Fruit fly (Drosophila melanogaster) whole organism, embryonic: Measurements from ENCODE around the gene vir-1.

Experiments used
- BEAF-32 ChIP-seq: fragments of 200-800 bp; sonication (Bioruptor generic); optimal IDR thresholded peaks from 3 replicates; lab custom pipeline; 2017; ENCODE audit warnings: missing biosample characterization, missing genetic modification characterization, mild to moderate bottlenecking, moderate library complexity, missing genetic modification reagents
- CG11504 ChIP-seq: fragments of 200-800 bp; sonication (Bioruptor generic); optimal IDR thresholded peaks from 3 replicates; lab custom pipeline; 2019; ENCODE audit warnings: missing biosample characterization, mild to moderate bottlenecking, missing genetic modification characterization, moderate library complexity
- CG12155 ChIP-seq: fragments of 200-800 bp; sonication (Bioruptor generic); optimal IDR thresholded peaks from 3 replicates; lab custom pipeline; 2016; ENCODE audit warnings: missing biosample characterization, missing genetic modification characterization
- CG1233 ChIP-seq: fragments of 200-800 bp; sonication (Bioruptor generic); optimal IDR thresholded peaks from 4 replicates; lab custom pipeline; 2018; ENCODE audit warnings: missing biosample characterization, mild to moderate bottlenecking, missing genetic modification characterization
- CG12659 ChIP-seq: fragments of 200-800 bp; sonication (Bioruptor generic); optimal IDR thresholded peaks from 3 replicates; lab custom pipeline; 2017; ENCODE audit warnings: mild to moderate bottlenecking, missing biosample characterization, missing genetic modification reagents, missing genetic modification characterization
- CG14965 ChIP-seq: fragments of 200-800 bp; sonication (Bioruptor generic); optimal IDR thresholded peaks from 2 replicates; lab custom pipeline; 2016; ENCODE audit warnings: missing biosample characterization, missing genetic modification characterization, borderline replicate concordance
- CG1529 ChIP-seq: fragments of 200-800 bp; sonication (Bioruptor generic); optimal IDR thresholded peaks from 3 replicates; lab custom pipeline; 2018; ENCODE audit warnings: missing biosample characterization, missing genetic modification characterization
- CG15479 ChIP-seq: fragments of 200-800 bp; sonication (Bioruptor generic); optimal IDR thresholded peaks from 3 replicates; lab custom pipeline; 2019; ENCODE audit warnings: missing biosample characterization, mild to moderate bottlenecking, missing genetic modification characterization, moderate library complexity
- CG1603 ChIP-seq: fragments of 200-800 bp; sonication (Bioruptor generic); optimal IDR thresholded peaks from 2 replicates; lab custom pipeline; 2019; ENCODE audit warnings: missing biosample characterization, mild to moderate bottlenecking, missing genetic modification characterization, moderate library complexity
- CG1792 ChIP-seq: fragments of 200-800 bp; sonication (Bioruptor generic); optimal IDR thresholded peaks from 2 replicates; lab custom pipeline; 2016; ENCODE audit warnings: missing biosample characterization, missing genetic modification characterization
- CG33557 ChIP-seq: fragments of 200-800 bp; sonication (Bioruptor generic); optimal IDR thresholded peaks from 2 replicates; lab custom pipeline; 2019; ENCODE audit warnings: missing biosample characterization, mild to moderate bottlenecking, missing genetic modification characterization, moderate library complexity
- CG34224 ChIP-seq: fragments of 200-800 bp; sonication (Bioruptor generic); IDR thresholded peaks from 3 replicates; pipeline ENCODE4 v1.3.6; 2022; ENCODE audit warnings: missing biosample characterization, missing genetic modification characterization; ENCODE audit not compliant: partially characterized antibody
- CG42726 ChIP-seq: fragments of 200-800 bp; sonication (Bioruptor generic); IDR thresholded peaks from 2 replicates; pipeline ENCODE4 v1.3.6; 2022; ENCODE audit warnings: missing biosample characterization, missing genetic modification characterization; ENCODE audit not compliant: partially characterized antibody
- CG43689 ChIP-seq: fragments of 200-800 bp; sonication (Bioruptor generic); IDR thresholded peaks from 2 replicates; pipeline ENCODE4 v1.3.6; 2022; ENCODE audit warnings: missing biosample characterization, missing genetic modification characterization
- CG8089 ChIP-seq: fragments of 200-800 bp; sonication (Bioruptor generic); optimal IDR thresholded peaks from 3 replicates; lab custom pipeline; 2016; ENCODE audit warnings: missing biosample characterization, missing genetic modification characterization
- CG8281 ChIP-seq: fragments of 200-800 bp; sonication (Bioruptor generic); optimal IDR thresholded peaks from 2 replicates; lab custom pipeline; 2018; ENCODE audit warnings: missing biosample characterization, mild to moderate bottlenecking, missing genetic modification characterization, moderate library complexity
- CG8388 ChIP-seq: fragments of 200-800 bp; sonication (Bioruptor generic); optimal IDR thresholded peaks from 2 replicates; lab custom pipeline; 2019; ENCODE audit warnings: missing biosample characterization, mild to moderate bottlenecking, missing genetic modification characterization, moderate library complexity
- CG8944 ChIP-seq: fragments of 200-800 bp; sonication (Bioruptor generic); optimal IDR thresholded peaks from 3 replicates; lab custom pipeline; 2016; ENCODE audit warnings: missing biosample characterization, missing genetic modification characterization
- CG9727 ChIP-seq: fragments of 200-800 bp; sonication (Bioruptor generic); optimal IDR thresholded peaks from 3 replicates; lab custom pipeline; 2017; ENCODE audit warnings: missing biosample characterization, mild to moderate bottlenecking, missing genetic modification characterization
- CG9817 ChIP-seq: fragments of 200-800 bp; sonication (Bioruptor generic); optimal IDR thresholded peaks from 2 replicates; lab custom pipeline; 2018; ENCODE audit warnings: missing biosample characterization, mild to moderate bottlenecking, missing genetic modification characterization, moderate library complexity
- Camta ChIP-seq: fragments of 200-800 bp; sonication (Bioruptor generic); optimal IDR thresholded peaks from 2 replicates; lab custom pipeline; 2016; ENCODE audit warnings: missing biosample characterization, missing genetic modification characterization
- CkIIα-i1 ChIP-seq: fragments of 200-800 bp; sonication (Bioruptor generic); IDR thresholded peaks from 2 replicates; pipeline ENCODE4 v1.3.6; 2022; ENCODE audit warnings: missing biosample characterization, missing genetic modification characterization
- CrebB ChIP-seq: fragments of 200-800 bp; sonication (Bioruptor generic); optimal IDR thresholded peaks from 3 replicates; lab custom pipeline; 2018; ENCODE audit warnings: missing biosample characterization, mild to moderate bottlenecking, missing genetic modification characterization
- Dfd ChIP-seq, 2 experiments: fragments of >200 bp; optimal IDR thresholded peaks; 2 replicates each; lab custom pipeline; 2017; ENCODE audit warnings: missing biosample characterization in 2 of 2, missing genetic modification characterization in 2 of 2
- E2f1 ChIP-seq: fragments of 200-800 bp; sonication (Bioruptor generic); IDR thresholded peaks from 2 replicates; pipeline ENCODE4 v1.3.6; 2022; ENCODE audit warnings: missing biosample characterization, missing genetic modification characterization
- Jarid2 ChIP-seq: fragments of 200-800 bp; sonication (Bioruptor generic); optimal IDR thresholded peaks from 3 replicates; lab custom pipeline; 2017; ENCODE audit warnings: mild to moderate bottlenecking, missing biosample characterization, missing genetic modification reagents, missing genetic modification characterization
- Lim3 ChIP-seq: fragments of 200-800 bp; sonication (Bioruptor generic); IDR thresholded peaks from 2 replicates; pipeline ENCODE4 v1.3.6; 2022; ENCODE audit warnings: missing biosample characterization, missing genetic modification characterization
- Mrtf ChIP-seq: fragments of 200-800 bp; sonication (Bioruptor generic); IDR thresholded peaks from 3 replicates; pipeline ENCODE4 v1.3.6; 2022; ENCODE audit warnings: missing biosample characterization, missing genetic modification characterization
- Nf-YA ChIP-seq: fragments of 200-800 bp; sonication (Bioruptor generic); IDR thresholded peaks from 2 replicates; pipeline ENCODE4 v1.3.6; 2022; ENCODE audit warnings: missing biosample characterization, missing genetic modification characterization
- Sin3A ChIP-seq: fragments of >200 bp; optimal IDR thresholded peaks from 2 replicates; lab custom pipeline; 2018
- Spps ChIP-seq: fragments of 200-800 bp; sonication (Bioruptor generic); optimal IDR thresholded peaks from 2 replicates; lab custom pipeline; 2018; ENCODE audit warnings: missing biosample characterization, mild to moderate bottlenecking, missing genetic modification characterization
- Sry-β ChIP-seq: fragments of 200-800 bp; sonication (Bioruptor generic); optimal IDR thresholded peaks from 2 replicates; lab custom pipeline; 2018; ENCODE audit warnings: missing biosample characterization, mild to moderate bottlenecking, missing genetic modification characterization, moderate library complexity
- Xbp1 ChIP-seq: fragments of 200-800 bp; sonication (Bioruptor generic); optimal IDR thresholded peaks from 3 replicates; lab custom pipeline; 2016; ENCODE audit warnings: missing biosample characterization, mild to moderate bottlenecking, missing genetic modification characterization
- al ChIP-seq: fragments of 200-800 bp; sonication (Bioruptor generic); IDR thresholded peaks from 2 replicates; pipeline ENCODE4 v1.3.6; 2022; ENCODE audit warnings: missing biosample characterization, missing genetic modification characterization
- ap ChIP-seq: fragments of 200-800 bp; sonication (Bioruptor generic); IDR thresholded peaks from 2 replicates; pipeline ENCODE4 v1.3.6; 2022; ENCODE audit warnings: missing biosample characterization, missing genetic modification characterization
- bbx ChIP-seq: fragments of 200-800 bp; sonication (Bioruptor generic); IDR thresholded peaks from 2 replicates; pipeline ENCODE4 v1.3.6; 2022; ENCODE audit warnings: missing biosample characterization, missing genetic modification characterization; ENCODE audit not compliant: partially characterized antibody
- btn ChIP-seq: fragments of 200-800 bp; sonication (Bioruptor generic); optimal IDR thresholded peaks from 2 replicates; lab custom pipeline; 2016; ENCODE audit warnings: missing biosample characterization, missing genetic modification characterization
- cas ChIP-seq: fragments of 200-800 bp; sonication (Bioruptor generic); IDR thresholded peaks from 2 replicates; pipeline ENCODE4 v1.3.6; 2022; ENCODE audit warnings: missing biosample characterization, missing genetic modification characterization
- chinmo ChIP-seq: fragments of 200-800 bp; sonication (Bioruptor generic); IDR thresholded peaks from 4 replicates; pipeline ENCODE4 v1.3.6; 2022; ENCODE audit warnings: missing biosample characterization, missing genetic modification characterization; ENCODE audit not compliant: partially characterized antibody
- croc ChIP-seq: fragments of 200-800 bp; sonication (Bioruptor generic); conservative IDR thresholded peaks from 3 replicates; pipeline ENCODE4 v1.3.6; 2022; ENCODE audit warnings: missing biosample characterization, missing genetic modification characterization
- fd3F ChIP-seq: fragments of 200-800 bp; sonication (Bioruptor generic); optimal IDR thresholded peaks from 2 replicates; lab custom pipeline; 2018; ENCODE audit warnings: missing biosample characterization, mild to moderate bottlenecking, missing genetic modification characterization, moderate library complexity
- pb ChIP-seq: fragments of 200-800 bp; sonication (Bioruptor generic); optimal IDR thresholded peaks from 3 replicates; lab custom pipeline; 2016; ENCODE audit warnings: missing biosample characterization, missing genetic modification characterization
- pros ChIP-seq: fragments of 200-800 bp; sonication (Bioruptor generic); optimal IDR thresholded peaks from 3 replicates; lab custom pipeline; 2019; ENCODE audit warnings: missing biosample characterization, mild to moderate bottlenecking, missing genetic modification characterization, moderate library complexity
- slp2 ChIP-seq: fragments of 200-800 bp; sonication (Bioruptor generic); optimal IDR thresholded peaks from 2 replicates; lab custom pipeline; 2016; ENCODE audit warnings: missing biosample characterization, missing genetic modification characterization
- sob ChIP-seq: fragments of 200-800 bp; sonication (Bioruptor generic); IDR thresholded peaks from 2 replicates; pipeline ENCODE4 v1.3.6; 2022; ENCODE audit warnings: missing biosample characterization, missing genetic modification characterization
- tin ChIP-seq: fragments of 200-800 bp; sonication (Bioruptor generic); optimal IDR thresholded peaks from 3 replicates; lab custom pipeline; 2016; ENCODE audit warnings: missing biosample characterization, missing genetic modification characterization
- tll ChIP-seq, 2 experiments: fragments of 200-800 bp in 1 of 2; fragments of >200 bp in 1 of 2; sonication (Bioruptor generic) in 1 of 2; optimal IDR thresholded peaks; 2 replicates each; lab custom pipeline; 2017 to 2019; ENCODE audit warnings: missing biosample characterization in 2 of 2, missing genetic modification characterization in 2 of 2, mild to moderate bottlenecking in 1 of 2, moderate library complexity in 1 of 2
- ttk ChIP-seq: fragments of 200-800 bp; sonication (Bioruptor generic); IDR thresholded peaks from 2 replicates; pipeline ENCODE4 v2.1.2; 2022; ENCODE audit warnings: missing biosample characterization, missing genetic modification characterization
- vnd ChIP-seq: fragments of 200-800 bp; sonication (Bioruptor generic); IDR thresholded peaks from 3 replicates; pipeline ENCODE4 v1.3.6; 2022; ENCODE audit warnings: missing biosample characterization, missing genetic modification characterization; ENCODE audit not compliant: partially characterized antibody

vir-1 gene

DNA sequence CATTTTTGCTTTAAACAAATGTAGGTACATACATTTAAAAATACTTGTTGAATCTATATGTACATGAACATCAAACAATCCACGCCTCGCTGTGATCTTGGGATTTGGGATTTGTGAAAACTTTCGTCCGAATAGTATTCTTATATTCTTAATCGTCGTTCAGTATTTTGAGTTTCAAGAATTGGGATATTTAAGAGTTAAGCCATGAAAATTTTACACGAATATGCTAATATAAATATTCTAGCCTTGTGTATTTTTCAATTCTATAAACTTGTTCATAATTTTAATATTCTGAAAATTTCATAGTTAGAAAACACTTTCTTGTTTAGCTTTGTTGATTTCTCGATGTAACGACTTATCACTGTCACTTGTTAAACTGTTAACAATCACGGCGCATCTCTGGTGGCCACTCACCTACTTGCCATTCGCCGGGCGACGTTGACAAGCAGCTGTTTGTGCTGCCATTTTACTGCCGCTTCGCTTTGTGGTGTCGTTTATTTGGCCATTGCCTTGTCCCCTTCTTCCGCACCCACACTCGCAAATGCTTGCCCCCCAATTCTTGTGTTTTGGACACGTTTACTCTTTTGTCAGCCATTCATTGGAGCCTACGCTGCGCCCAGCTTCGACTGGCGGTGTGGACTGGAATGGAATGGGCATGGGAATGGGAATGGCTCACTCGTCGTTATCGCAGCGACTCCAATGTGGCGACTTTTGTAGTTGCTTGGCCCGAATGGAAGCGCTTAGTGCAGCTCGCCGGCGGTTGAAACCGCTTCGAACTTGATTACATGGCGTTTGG lies 12.9 kb upstream of the vir-1 start (continued):
- TF ChIP-seq al (GFP tag; lab: Robert Waterston, UW) = no peak
- TF ChIP-seq cas = no peak
- no peak for TF ChIP-seq CG1529 (GFP tag; lab: Kevin White, UChicago)
- peak; percentile 89 for TF ChIP-seq Sry-β (GFP tag; lab: Kevin White, UChicago)
- TF ChIP-seq CG11504 (tag; lab: Kevin White, UChicago) = no peak
- no peak for TF ChIP-seq slp2 (GFP tag; lab: Kevin White, UChicago)
- TF ChIP-seq croc (GFP tag; lab: Robert Waterston, UW) = no peak
- no peak for TF ChIP-seq CG8388 (GFP tag; lab: Kevin White, UChicago)
- peak; percentile 19 for TF ChIP-seq CG12659 (GFP tag; lab: Kevin White, UChicago)
- no peak for TF ChIP-seq CG14965 (GFP tag; lab: Kevin White, UChicago)
- no peak for TF ChIP-seq CG1233 (GFP tag; lab: Kevin White, UChicago)
- TF ChIP-seq sob (GFP tag; lab: Robert Waterston, UW) = no peak
- no peak for TF ChIP-seq fd3F (GFP tag; lab: Kevin White, UChicago)
- no peak for TF ChIP-seq btn (GFP tag; lab: Kevin White, UChicago)
- TF ChIP-seq Sin3A = no peak
- TF ChIP-seq CG1792 (GFP tag; lab: Kevin White, UChicago) = no peak
- no peak for TF ChIP-seq Camta (GFP tag; lab: Kevin White, UChicago)
- TF ChIP-seq CG8944 (GFP tag; lab: Kevin White, UChicago) = no peak
- no peak for TF ChIP-seq Xbp1 (GFP tag; lab: Kevin White, UChicago)
- no peak for TF ChIP-seq CG42726 (GFP tag; lab: Robert Waterston, UW)
- no peak for TF ChIP-seq CG15479 (GFP tag; lab: Kevin White, UChicago)
- no peak for TF ChIP-seq CG9817 (tag; lab: Kevin White, UChicago)
- no peak for TF ChIP-seq ttk
- TF ChIP-seq CG43689 (GFP tag; lab: Robert Waterston, UW) = no peak
- no peak for TF ChIP-seq tll (GFP tag; optimal IDR thresholded peaks at IDR 0.05; lab: Kevin White, UChicago)
- TF ChIP-seq Nf-YA (GFP tag; lab: Robert Waterston, UW) = no peak
- no peak for TF ChIP-seq pros
- TF ChIP-seq BEAF-32 = peak; percentile 37
- no peak for TF ChIP-seq CG33557 (GFP tag; lab: Kevin White, UChicago)
- TF ChIP-seq bbx (GFP tag; lab: Robert Waterston, UW) = no peak
- TF ChIP-seq Mrtf (GFP tag; lab: Robert Waterston, UW) = no peak
- no peak for TF ChIP-seq CkIIα-i1
- peak; percentile 15 for TF ChIP-seq CrebB (tag; lab: Kevin White, UChicago)
- no peak for TF ChIP-seq CG1603 (tag; lab: Kevin White, UChicago)
- no peak for TF ChIP-seq Lim3 (GFP tag; lab: Robert Waterston, UW)
- peak; percentile 32; the same call in 1 of the 4 replicates for TF ChIP-seq chinmo (GFP tag; lab: Robert Waterston, UW)
- TF ChIP-seq pb = no peak
- TF ChIP-seq CG34224 (GFP tag; lab: Robert Waterston, UW) = peak; percentile 35; the same call in 1 of the 3 replicates
- no peak for TF ChIP-seq E2f1 (GFP tag; lab: Robert Waterston, UW)
- TF ChIP-seq vnd (GFP tag; lab: Robert Waterston, UW) = no peak
- no peak for TF ChIP-seq CG8089
- TF ChIP-seq tin (GFP tag; lab: Kevin White, UChicago) = no peak
- TF ChIP-seq ap (GFP tag; lab: Robert Waterston, UW) = no peak
- TF ChIP-seq Spps (tag; lab: Kevin White, UChicago) = no peak
- peak; percentile 74 for TF ChIP-seq CG12155
- no peak for TF ChIP-seq Dfd (GFP tag; optimal IDR thresholded peaks at IDR 0.05; lab: Kevin White, UChicago)
- TF ChIP-seq CG8281 (tag; lab: Kevin White, UChicago) = no peak
- TF ChIP-seq Jarid2 (GFP tag; lab: Kevin White, UChicago) = no peak
- TF ChIP-seq CG9727 (GFP tag; lab: Kevin White, UChicago) = no peak
